Fruit fly (Drosophila melanogaster) whole organism, embryonic: ENCODE measurements around the gene Nepl14.

Experiments
- ATbp ChIP-seq: fragments of 200-800 bp; sonication (Bioruptor generic); optimal IDR thresholded peaks from 2 replicates; lab custom pipeline; 2017; ENCODE audit warnings: missing biosample characterization, mild to moderate bottlenecking, missing genetic modification characterization, missing genetic modification reagents
- BEAF-32 ChIP-seq: fragments of 200-800 bp; sonication (Bioruptor generic); optimal IDR thresholded peaks from 3 replicates; lab custom pipeline; 2017; ENCODE audit warnings: missing biosample characterization, missing genetic modification characterization, mild to moderate bottlenecking, moderate library complexity, missing genetic modification reagents
- C15 ChIP-seq: fragments of 200-800 bp; sonication (Bioruptor generic); IDR thresholded peaks from 3 replicates; pipeline ENCODE4 v1.3.6; 2022; ENCODE audit warnings: missing biosample characterization, missing genetic modification characterization
- CG10366 ChIP-seq: fragments of 200-800 bp; sonication (Bioruptor generic); IDR thresholded peaks from 2 replicates; pipeline ENCODE4 v1.3.6; 2022; ENCODE audit warnings: missing biosample characterization, missing genetic modification characterization
- CG10959 ChIP-seq: fragments of 200-800 bp; sonication (Bioruptor generic); IDR thresholded peaks from 2 replicates; pipeline ENCODE4 v1.3.6; 2022; ENCODE audit warnings: missing biosample characterization, missing genetic modification characterization
- CG11504 ChIP-seq: fragments of 200-800 bp; sonication (Bioruptor generic); optimal IDR thresholded peaks from 3 replicates; lab custom pipeline; 2019; ENCODE audit warnings: missing biosample characterization, mild to moderate bottlenecking, missing genetic modification characterization, moderate library complexity
- CG12744 ChIP-seq: fragments of 200-800 bp; sonication (Bioruptor generic); optimal IDR thresholded peaks from 2 replicates; lab custom pipeline; 2016; ENCODE audit warnings: missing biosample characterization, missing genetic modification characterization
- CG12942 ChIP-seq: fragments of 200-800 bp; sonication (Bioruptor generic); optimal IDR thresholded peaks from 3 replicates; lab custom pipeline; 2016; ENCODE audit warnings: missing biosample characterization, missing genetic modification characterization
- CG16813 ChIP-seq: fragments of 200-800 bp; sonication (Bioruptor generic); IDR thresholded peaks from 3 replicates; pipeline ENCODE4 v1.3.6; 2022; ENCODE audit warnings: missing biosample characterization, missing genetic modification characterization; ENCODE audit not compliant: partially characterized antibody
- CG17328 ChIP-seq: fragments of 200-800 bp; sonication (Bioruptor generic); IDR thresholded peaks from 2 replicates; pipeline ENCODE4 v1.3.6; 2022; ENCODE audit warnings: missing biosample characterization, missing genetic modification characterization
- CG17359 ChIP-seq: fragments of 200-800 bp; sonication (Bioruptor generic); optimal IDR thresholded peaks from 3 replicates; lab custom pipeline; 2018; ENCODE audit warnings: missing biosample characterization, mild to moderate bottlenecking, missing genetic modification characterization, moderate library complexity
- CG17612 ChIP-seq: fragments of 200-800 bp; sonication (Bioruptor generic); IDR thresholded peaks from 2 replicates; pipeline ENCODE4 v1.3.6; 2022; ENCODE audit warnings: missing biosample characterization, missing genetic modification characterization
- CG17912 ChIP-seq: fragments of 200-800 bp; sonication (Bioruptor generic); optimal IDR thresholded peaks from 2 replicates; lab custom pipeline; 2018; ENCODE audit warnings: missing biosample characterization, mild to moderate bottlenecking, missing genetic modification characterization
- CG18476 ChIP-seq: fragments of 200-800 bp; sonication (Bioruptor generic); optimal IDR thresholded peaks from 2 replicates; lab custom pipeline; 2016; ENCODE audit warnings: missing biosample characterization, mild to moderate bottlenecking, missing genetic modification characterization
- CG18619 ChIP-seq: fragments of 200-800 bp; sonication (Bioruptor generic); optimal IDR thresholded peaks from 3 replicates; lab custom pipeline; 2017; ENCODE audit warnings: missing biosample characterization, mild to moderate bottlenecking, missing genetic modification characterization
- CG2199 ChIP-seq: fragments of 200-800 bp; sonication (Bioruptor generic); IDR thresholded peaks from 3 replicates; pipeline ENCODE4 v1.3.6; 2022; ENCODE audit warnings: missing biosample characterization, missing genetic modification characterization
- CG2202 ChIP-seq: fragments of 200-800 bp; sonication (Bioruptor generic); optimal IDR thresholded peaks from 2 replicates; lab custom pipeline; 2018; ENCODE audit warnings: missing biosample characterization, mild to moderate bottlenecking, missing genetic modification characterization
- CG32767 ChIP-seq: fragments of 200-800 bp; sonication (Bioruptor generic); IDR thresholded peaks from 2 replicates; pipeline ENCODE4 v1.3.6; 2022; ENCODE audit warnings: missing biosample characterization, missing genetic modification characterization
- CG9437 ChIP-seq: fragments of 200-800 bp; sonication (Bioruptor generic); optimal IDR thresholded peaks from 2 replicates; lab custom pipeline; 2018; ENCODE audit warnings: missing biosample characterization, mild to moderate bottlenecking, missing genetic modification characterization
- CkIIα-i1 ChIP-seq: fragments of 200-800 bp; sonication (Bioruptor generic); IDR thresholded peaks from 2 replicates; pipeline ENCODE4 v1.3.6; 2022; ENCODE audit warnings: missing biosample characterization, missing genetic modification characterization
- CrebB ChIP-seq: fragments of 200-800 bp; sonication (Bioruptor generic); optimal IDR thresholded peaks from 3 replicates; lab custom pipeline; 2018; ENCODE audit warnings: missing biosample characterization, mild to moderate bottlenecking, missing genetic modification characterization
- D ChIP-seq, 2 experiments: fragments of 200-800 bp in 1 of 2; fragments of >200 bp in 1 of 2; sonication (Bioruptor generic) in 1 of 2; optimal IDR thresholded peaks; 2 replicates in 1 of 2; 3 replicates in 1 of 2; lab custom pipeline; 2017; ENCODE audit warnings: mild to moderate bottlenecking in 1 of 2, missing biosample characterization in 1 of 2, missing genetic modification characterization in 1 of 2, missing genetic modification reagents in 1 of 2
- Dll ChIP-seq: fragments of 200-800 bp; sonication (Bioruptor generic); IDR thresholded peaks from 4 replicates; pipeline ENCODE4 v1.3.6; 2022; ENCODE audit warnings: missing biosample characterization, missing genetic modification characterization; ENCODE audit not compliant: partially characterized antibody
- Dref ChIP-seq: fragments of 200-800 bp; sonication (Bioruptor generic); IDR thresholded peaks from 2 replicates; pipeline ENCODE4 v1.3.6; 2022; ENCODE audit warnings: missing biosample characterization, missing genetic modification characterization
- Fer1 ChIP-seq: fragments of 200-800 bp; sonication (Bioruptor generic); optimal IDR thresholded peaks from 2 replicates; lab custom pipeline; 2017; ENCODE audit warnings: missing biosample characterization, mild to moderate bottlenecking, missing genetic modification characterization
- Gsc ChIP-seq: fragments of 200-800 bp; sonication (Bioruptor generic); IDR thresholded peaks from 2 replicates; pipeline ENCODE4 v1.3.6; 2022; ENCODE audit warnings: missing biosample characterization, missing genetic modification characterization
- HLH4C ChIP-seq: fragments of 200-800 bp; sonication (Bioruptor generic); IDR thresholded peaks from 3 replicates; pipeline ENCODE4 v1.3.6; 2022; ENCODE audit warnings: missing biosample characterization, missing genetic modification characterization; ENCODE audit not compliant: partially characterized antibody
- Hr39 ChIP-seq: fragments of >200 bp; optimal IDR thresholded peaks from 2 replicates; lab custom pipeline; 2017
- Jarid2 ChIP-seq: fragments of 200-800 bp; sonication (Bioruptor generic); optimal IDR thresholded peaks from 3 replicates; lab custom pipeline; 2017; ENCODE audit warnings: mild to moderate bottlenecking, missing biosample characterization, missing genetic modification reagents, missing genetic modification characterization
- Max ChIP-seq: fragments of 200-800 bp; sonication (Bioruptor generic); optimal IDR thresholded peaks from 2 replicates; lab custom pipeline; 2016; ENCODE audit warnings: missing biosample characterization, mild to moderate bottlenecking, missing genetic modification characterization
- Mes4 ChIP-seq: fragments of 200-800 bp; sonication (Bioruptor generic); optimal IDR thresholded peaks from 2 replicates; lab custom pipeline; 2016; ENCODE audit warnings: missing biosample characterization, missing genetic modification characterization
- Opbp ChIP-seq: fragments of 200-800 bp; sonication (Bioruptor generic); IDR thresholded peaks from 3 replicates; pipeline ENCODE4 v1.3.6; 2022; ENCODE audit warnings: missing biosample characterization, missing genetic modification characterization; ENCODE audit not compliant: partially characterized antibody
- Pdp1 ChIP-seq, 2 experiments: fragments of 200-800 bp; sonication (Bioruptor generic); optimal IDR thresholded peaks; 3 replicates each; lab custom pipeline; 2016; ENCODE audit warnings: missing biosample characterization in 2 of 2, missing genetic modification characterization in 2 of 2, mild to moderate bottlenecking in 1 of 2, moderate library complexity in 1 of 2
- Ptx1 ChIP-seq: fragments of 200-800 bp; sonication (Bioruptor generic); IDR thresholded peaks from 2 replicates; pipeline ENCODE4 v1.3.6; 2022; ENCODE audit warnings: missing biosample characterization, missing genetic modification characterization
- bigmax ChIP-seq: fragments of 200-800 bp; sonication (Bioruptor generic); optimal IDR thresholded peaks from 2 replicates; lab custom pipeline; 2018; ENCODE audit warnings: missing biosample characterization, mild to moderate bottlenecking, missing genetic modification characterization
- bowl ChIP-seq: fragments of 200-800 bp; sonication (Bioruptor generic); IDR thresholded peaks from 2 replicates; pipeline ENCODE4 v1.3.6; 2022; ENCODE audit warnings: missing biosample characterization, missing genetic modification characterization
- btn ChIP-seq: fragments of 200-800 bp; sonication (Bioruptor generic); optimal IDR thresholded peaks from 2 replicates; lab custom pipeline; 2016; ENCODE audit warnings: missing biosample characterization, missing genetic modification characterization
- croc ChIP-seq: fragments of 200-800 bp; sonication (Bioruptor generic); conservative IDR thresholded peaks from 3 replicates; pipeline ENCODE4 v1.3.6; 2022; ENCODE audit warnings: missing biosample characterization, missing genetic modification characterization
- dmrt99B ChIP-seq: fragments of 200-800 bp; sonication (Bioruptor generic); optimal IDR thresholded peaks from 2 replicates; lab custom pipeline; 2018; ENCODE audit warnings: missing biosample characterization, mild to moderate bottlenecking, missing genetic modification characterization, moderate library complexity
- ems ChIP-seq: fragments of 200-800 bp; sonication (Bioruptor generic); optimal IDR thresholded peaks from 3 replicates; lab custom pipeline; 2016; ENCODE audit warnings: missing biosample characterization, missing genetic modification characterization
- ewg ChIP-seq: fragments of 200-800 bp; sonication (Bioruptor generic); optimal IDR thresholded peaks from 3 replicates; lab custom pipeline; 2017; ENCODE audit warnings: mild to moderate bottlenecking, missing biosample characterization, missing genetic modification reagents, missing genetic modification characterization
- fd64A ChIP-seq: fragments of 200-800 bp; sonication (Bioruptor generic); optimal IDR thresholded peaks from 3 replicates; lab custom pipeline; 2018; ENCODE audit warnings: missing biosample characterization, mild to moderate bottlenecking, missing genetic modification characterization
- luna ChIP-seq: fragments of 200-800 bp; sonication (Bioruptor generic); optimal IDR thresholded peaks from 2 replicates; lab custom pipeline; 2016; ENCODE audit warnings: missing biosample characterization, missing genetic modification characterization
- nerfin-1 ChIP-seq: fragments of 200-800 bp; sonication (Bioruptor generic); optimal IDR thresholded peaks from 3 replicates; lab custom pipeline; 2019; ENCODE audit warnings: missing biosample characterization, mild to moderate bottlenecking, missing genetic modification characterization, moderate library complexity
- p53 ChIP-seq: fragments of 200-800 bp; sonication (Bioruptor generic); optimal IDR thresholded peaks from 2 replicates; lab custom pipeline; 2016; ENCODE audit warnings: missing biosample characterization, missing genetic modification characterization
- schlank ChIP-seq: fragments of 200-800 bp; sonication (Bioruptor generic); optimal IDR thresholded peaks from 2 replicates; lab custom pipeline; 2018; ENCODE audit warnings: missing biosample characterization, mild to moderate bottlenecking, missing genetic modification characterization
- sr ChIP-seq: fragments of 200-800 bp; sonication (Bioruptor generic); IDR thresholded peaks from 3 replicates; pipeline ENCODE4 v1.3.6; 2022; ENCODE audit warnings: missing biosample characterization, missing genetic modification characterization
- tna ChIP-seq: fragments of 200-800 bp; sonication (Bioruptor generic); IDR thresholded peaks from 2 replicates; pipeline ENCODE4 v1.3.6; 2022; ENCODE audit warnings: missing biosample characterization, missing genetic modification characterization; ENCODE audit not compliant: partially characterized antibody
- usp ChIP-seq: fragments of >200 bp; optimal IDR thresholded peaks from 2 replicates; lab custom pipeline; 2017; ENCODE audit warnings: missing biosample characterization, missing genetic modification characterization
- zen ChIP-seq: fragments of 200-800 bp; sonication (Bioruptor generic); optimal IDR thresholded peaks from 3 replicates; lab custom pipeline; 2018; ENCODE audit warnings: missing biosample characterization, mild to moderate bottlenecking, missing genetic modification characterization, moderate library complexity

Gene Nepl14

dm6 chr3R:22750534-22750947, 13.0 kb downstream of the Nepl14 start, which contains the start of the genes rumi, CG7029 and Usp12-46 (continued):
- TF ChIP-seq Ptx1 (GFP tag; lab: Robert Waterston, UW), result peak; percentile 83
- TF ChIP-seq Gsc, result peak; percentile 55
- TF ChIP-seq CG17328 (GFP tag; lab: Robert Waterston, UW), result peak; percentile 90
- peak; percentile 66; the same call in 1 of the 2 replicates for TF ChIP-seq bowl (GFP tag; lab: Robert Waterston, UW)
- TF ChIP-seq CkIIα-i1, result no peak
- TF ChIP-seq ewg (GFP tag; lab: Kevin White, UChicago), result peak; percentile 67
- TF ChIP-seq bigmax, result no peak
- peak; percentile 81 for TF ChIP-seq CG16813 (GFP tag; lab: Robert Waterston, UW)
- peak; percentile 85 for TF ChIP-seq CG32767 (GFP tag; lab: Robert Waterston, UW)
- peak; percentile 75 for TF ChIP-seq Fer1
- TF ChIP-seq dmrt99B (tag; lab: Kevin White, UChicago), result no peak
- TF ChIP-seq CG2202 (tag; lab: Kevin White, UChicago), result peak; percentile 66
- peak; percentile 80 for TF ChIP-seq Max
- TF ChIP-seq BEAF-32 (GFP tag; lab: Kevin White, UChicago), result peak; percentile 87
- TF ChIP-seq fd64A (GFP tag; lab: Kevin White, UChicago), result no peak
- peak; percentile 68 for TF ChIP-seq CG17912 (GFP tag; lab: Kevin White, UChicago)
- TF ChIP-seq Pdp1 (GFP tag; optimal IDR thresholded peaks at IDR 0.05; lab: Kevin White, UChicago), result peak; percentile 82 to 92
- TF ChIP-seq HLH4C (GFP tag; lab: Robert Waterston, UW), result peak; percentile 78
- peak; percentile 62; the same call in 1 of the 2 replicates for TF ChIP-seq CG17612 (GFP tag; lab: Robert Waterston, UW)
- TF ChIP-seq Opbp (GFP tag; lab: Robert Waterston, UW), result peak; percentile 61
- TF ChIP-seq croc (GFP tag; lab: Robert Waterston, UW), result peak; percentile 60
- peak; percentile 54; the same call in 1 of the 3 replicates for TF ChIP-seq sr (GFP tag; lab: Robert Waterston, UW)
- TF ChIP-seq CG18476 (GFP tag; lab: Kevin White, UChicago), result peak; percentile 81
- peak; percentile 84 for TF ChIP-seq CG17359 (tag; lab: Kevin White, UChicago)
- TF ChIP-seq tna (GFP tag; lab: Robert Waterston, UW), result no peak
- TF ChIP-seq CG12942 (GFP tag; lab: Kevin White, UChicago), result peak; percentile 76
- TF ChIP-seq CG2199 (GFP tag; lab: Robert Waterston, UW), result 0 out of 3 replicates have a peak, but pooled peaks have one; percentile 33
- TF ChIP-seq Hr39, result no peak
- peak; percentile 74 for TF ChIP-seq CrebB (tag; lab: Kevin White, UChicago)
- TF ChIP-seq Jarid2 (GFP tag; lab: Kevin White, UChicago), result no peak
- TF ChIP-seq CG10959, result peak; percentile 73
- TF ChIP-seq D (optimal IDR thresholded peaks at IDR 0.05; lab: Kevin White, UChicago), result no peak
- TF ChIP-seq D (GFP tag; optimal IDR thresholded peaks at IDR 0.05; lab: Kevin White, UChicago), result peak; percentile 69
- peak; percentile 57 for TF ChIP-seq CG9437 (GFP tag; lab: Kevin White, UChicago)
- no peak for TF ChIP-seq usp
- peak; percentile 78 for TF ChIP-seq Mes4 (GFP tag; lab: Kevin White, UChicago)
- TF ChIP-seq ATbp, result peak; percentile 64
- peak; percentile 72 for TF ChIP-seq btn (GFP tag; lab: Kevin White, UChicago)
- peak; percentile 90 for TF ChIP-seq CG10366 (GFP tag; lab: Robert Waterston, UW)
- peak; percentile 86 for TF ChIP-seq p53 (GFP tag; lab: Kevin White, UChicago)
- TF ChIP-seq C15, result 0 out of 3 replicates have a peak, but pooled peaks have one; percentile 53
- peak; percentile 59 for TF ChIP-seq schlank
- TF ChIP-seq ems (GFP tag; lab: Kevin White, UChicago), result peak; percentile 85
- TF ChIP-seq zen, result peak; percentile 89
- TF ChIP-seq nerfin-1 (tag; lab: Kevin White, UChicago), result peak; percentile 78
- peak; percentile 81 for TF ChIP-seq CG12744 (GFP tag; lab: Kevin White, UChicago)
- TF ChIP-seq Dll (GFP tag; lab: Robert Waterston, UW), result peak; percentile 89
- TF ChIP-seq luna (GFP tag; lab: Kevin White, UChicago), result peak; percentile 75
- TF ChIP-seq CG18619, result peak; percentile 83
- peak; percentile 87 for TF ChIP-seq CG11504 (tag; lab: Kevin White, UChicago)
- TF ChIP-seq Dref (GFP tag; lab: Robert Waterston, UW), result peak; percentile 52; the same call in 1 of the 2 replicates
